Fruit fly (Drosophila melanogaster) Kc167 (cell line): Measurements from ENCODE around the gene Muc12Ea.

ENCODE experiments used
- Myc ChIP-seq: fragments of >200 bp; optimal IDR thresholded peaks from 2 replicates; lab custom pipeline; 2017; ENCODE audit warnings: missing external identifiers
- Sin3A ChIP-seq: fragments of >200 bp; optimal IDR thresholded peaks from 2 replicates; lab custom pipeline; 2018; ENCODE audit warnings: missing external identifiers
- h ChIP-seq: fragments of >200 bp; optimal IDR thresholded peaks from 3 replicates; lab custom pipeline; 2018; ENCODE audit warnings: missing external identifiers
- insv ChIP-seq: fragments of >200 bp; optimal IDR thresholded peaks from 3 replicates; lab custom pipeline; 2018; ENCODE audit warnings: missing external identifiers
- psq ChIP-seq: fragments of >200 bp; optimal IDR thresholded peaks from 2 replicates; lab custom pipeline; 2017; ENCODE audit warnings: missing external identifiers
- ttk ChIP-seq: sonication (Bioruptor generic); optimal IDR thresholded peaks from 2 replicates; lab custom pipeline; 2017; ENCODE audit warnings: missing external identifiers

DNA sequence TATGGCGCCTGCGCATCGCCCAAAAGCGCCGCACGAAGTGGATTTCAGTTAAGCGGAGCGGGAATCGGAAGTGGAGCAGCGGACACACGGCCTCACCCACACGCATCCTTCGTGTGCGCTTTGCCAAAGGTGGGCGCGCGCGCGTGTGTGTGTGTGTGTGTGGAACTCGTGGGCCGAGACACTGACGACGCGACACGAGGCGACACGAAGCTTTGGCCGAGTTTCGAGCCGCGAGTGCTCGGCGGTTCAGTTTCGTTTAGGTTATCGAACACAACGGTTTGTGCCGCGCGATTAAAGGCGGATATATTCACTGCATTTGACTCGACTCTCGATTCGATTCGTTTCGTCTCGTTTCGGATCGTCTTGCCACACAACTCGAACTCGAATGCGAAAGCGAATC, 44.4 kb downstream of the Muc12Ea start, which contains the start of gene dpr8:
- TF ChIP-seq h (lab: Kevin White, UChicago) (no peak), Myc (lab: Kevin White, UChicago) (no peak), Sin3A (lab: Kevin White, UChicago) (no peak), psq (lab: Kevin White, UChicago) (no peak), ttk (no peak), insv (lab: Kevin White, UChicago) (no peak)
